Fruit fly (Drosophila melanogaster): ENCODE results near the gene Lk.

- TF ChIP-seq kay (GFP tag; optimal IDR thresholded peaks at IDR 0.05) (no peak), p53 (GFP tag; optimal IDR thresholded peaks at IDR 0.05) (no peak), ken (GFP tag; IDR thresholded peaks at IDR 0.05) (no peak), CG2116 (GFP tag; optimal IDR thresholded peaks at IDR 0.05) (no peak), wdn (GFP tag; IDR thresholded peaks at IDR 0.05) (no peak), nom (GFP tag; optimal IDR thresholded peaks at IDR 0.05) (no peak), CG12236 (GFP tag; optimal IDR thresholded peaks at IDR 0.05) (no peak), CG6689 (GFP tag; IDR thresholded peaks at IDR 0.05) (no peak), CG16779 (GFP tag; IDR thresholded peaks at IDR 0.05) (no peak), Kr (GFP tag; optimal IDR thresholded peaks at IDR 0.05) (no peak)
Observed at dm6 chr3L:14558018-14558417, 2.5 kb downstream of the Lk start.
